Fruit fly (Drosophila melanogaster): ENCODE data around the gene CG15059.

The CG15059 gene

dm6 chrX:18282381-18282813 is 23.1 kb upstream of the CG15059 start (continued):
- TF ChIP-seq tio (GFP tag; optimal IDR thresholded peaks at IDR 0.05) (no peak), Bgb (GFP tag; IDR thresholded peaks at IDR 0.05; ENCODE audit: partially characterized antibody) (0 out of 2 replicates have a peak, but pooled peaks have one; percentile 45), CG17359 (tag; optimal IDR thresholded peaks at IDR 0.05) (no peak), CG15479 (GFP tag; optimal IDR thresholded peaks at IDR 0.05) (no peak), trh (GFP tag; optimal IDR thresholded peaks at IDR 0.05) (no peak), klu (GFP tag; IDR thresholded peaks at IDR 0.05) (no peak), CG5180 (GFP tag; optimal IDR thresholded peaks at IDR 0.05) (no peak), Sox100B (GFP tag; optimal IDR thresholded peaks at IDR 0.05) (no peak), Trl (optimal IDR thresholded peaks at IDR 0.05) (peak; percentile 59 to 65), Trl (GFP tag; optimal IDR thresholded peaks at IDR 0.05) (no peak), cg (GFP tag; optimal IDR thresholded peaks at IDR 0.05) (peak; percentile 58), trem (tag; optimal IDR thresholded peaks at IDR 0.05) (no peak), Lpt (GFP tag; optimal IDR thresholded peaks at IDR 0.05) (no peak), Meics (GFP tag; optimal IDR thresholded peaks at IDR 0.05) (no peak), CG32532 (GFP tag; IDR thresholded peaks at IDR 0.05) (peak; percentile 32; the same call in 1 of the 2 replicates), zfh1 (GFP tag; IDR thresholded peaks at IDR 0.05) (no peak), CG6813 (GFP tag; optimal IDR thresholded peaks at IDR 0.05) (no peak), Atf6 (GFP tag; IDR thresholded peaks at IDR 0.05) (no peak), Hr51 (GFP tag; optimal IDR thresholded peaks at IDR 0.05) (no peak), CG7372 (GFP tag; IDR thresholded peaks at IDR 0.05) (peak; percentile 24; the same call in 1 of the 2 replicates), Blimp-1 (GFP tag; optimal IDR thresholded peaks at IDR 0.05) (peak; percentile 97), HmgZ (tag; optimal IDR thresholded peaks at IDR 0.05) (peak; percentile 29), CG18619 (GFP tag; optimal IDR thresholded peaks at IDR 0.05) (no peak), CG13287 (GFP tag; IDR thresholded peaks at IDR 0.05; ENCODE audit: partially characterized antibody) (peak; percentile 43; the same call in 1 of the 2 replicates), Gug (GFP tag; IDR thresholded peaks at IDR 0.05) (no peak), CG7357 (GFP tag; IDR thresholded peaks at IDR 0.05) (no peak), exex (tag; optimal IDR thresholded peaks at IDR 0.05) (peak; percentile 67), mirr (GFP tag; optimal IDR thresholded peaks at IDR 0.05) (peak; percentile 81), luna (GFP tag; optimal IDR thresholded peaks at IDR 0.05) (no peak), mld (GFP tag; IDR thresholded peaks at IDR 0.05; ENCODE audit: partially characterized antibody) (no peak), grau (tag; optimal IDR thresholded peaks at IDR 0.05) (no peak), CG3847 (GFP tag; IDR thresholded peaks at IDR 0.05) (no peak), Med (GFP tag) (peak; percentile 82), Bteb2 (GFP tag; optimal IDR thresholded peaks at IDR 0.05) (no peak), repo (GFP tag; optimal IDR thresholded peaks at IDR 0.05) (no peak), Pdp1 (GFP tag; optimal IDR thresholded peaks at IDR 0.05) (peak in 1 of 2 experiments; percentile 20), CG12769 (tag; optimal IDR thresholded peaks at IDR 0.05) (peak; percentile 85), ro (GFP tag; IDR thresholded peaks at IDR 0.05) (no peak), CG34376 (GFP tag; optimal IDR thresholded peaks at IDR 0.05) (peak; percentile 43), wor (GFP tag; IDR thresholded peaks at IDR 0.05) (no peak), abd-A (tag; optimal IDR thresholded peaks at IDR 0.05) (peak; percentile 13), hb (GFP tag; IDR thresholded peaks at IDR 0.05; ENCODE audit: partially characterized antibody) (no peak), CG8924 (tag; optimal IDR thresholded peaks at IDR 0.05) (no peak), sug (tag; optimal IDR thresholded peaks at IDR 0.05) (peak; percentile 83), CG17802 (tag; optimal IDR thresholded peaks at IDR 0.05) (no peak), unc-4 (GFP tag; IDR thresholded peaks at IDR 0.05; ENCODE audit: partially characterized antibody) (0 out of 2 replicates have a peak, but pooled peaks have one; percentile 24), pb (GFP tag; optimal IDR thresholded peaks at IDR 0.05) (no peak), CG13424 (tag; optimal IDR thresholded peaks at IDR 0.05) (no peak), CTCF (GFP tag; optimal IDR thresholded peaks at IDR 0.05) (no peak), hkb (optimal IDR thresholded peaks at IDR 0.05) (no peak), hkb (GFP tag; IDR thresholded peaks at IDR 0.05) (0 out of 2 replicates have a peak, but pooled peaks have one; percentile 9)

All from whole organism, embryonic.